Fruit fly (Drosophila melanogaster) whole organism, embryonic: ENCODE data around the gene CG34307.

Experiments
- Asciz ChIP-seq: fragments of 200-800 bp; sonication (Bioruptor generic); optimal IDR thresholded peaks from 2 replicates; lab custom pipeline; 2017; ENCODE audit warnings: missing biosample characterization, mild to moderate bottlenecking, missing genetic modification characterization, missing genetic modification reagents
- Atf-2 ChIP-seq: fragments of 200-800 bp; sonication (Bioruptor generic); optimal IDR thresholded peaks from 2 replicates; lab custom pipeline; 2016; ENCODE audit warnings: missing biosample characterization, missing genetic modification characterization
- B-H1 ChIP-seq: fragments of 200-800 bp; sonication (Bioruptor generic); IDR thresholded peaks from 3 replicates; pipeline ENCODE4 v1.3.6; 2022; ENCODE audit warnings: missing biosample characterization, missing genetic modification characterization
- Bdp1 ChIP-seq: fragments of 200-800 bp; sonication (Bioruptor generic); optimal IDR thresholded peaks from 3 replicates; lab custom pipeline; 2016; ENCODE audit warnings: missing biosample characterization, missing genetic modification characterization
- CG10147 ChIP-seq: fragments of 200-800 bp; sonication (Bioruptor generic); optimal IDR thresholded peaks from 2 replicates; lab custom pipeline; 2019; ENCODE audit warnings: missing biosample characterization, mild to moderate bottlenecking, missing genetic modification characterization, moderate library complexity
- CG11398 ChIP-seq: fragments of 200-800 bp; sonication (Bioruptor generic); optimal IDR thresholded peaks from 2 replicates; lab custom pipeline; 2016; ENCODE audit warnings: missing biosample characterization, missing genetic modification characterization
- CG12104 ChIP-seq: fragments of 200-800 bp; sonication (Bioruptor generic); optimal IDR thresholded peaks from 3 replicates; lab custom pipeline; 2016; ENCODE audit warnings: missing biosample characterization, missing genetic modification characterization
- CG12769 ChIP-seq: fragments of 200-800 bp; sonication (Bioruptor generic); optimal IDR thresholded peaks from 2 replicates; lab custom pipeline; 2019; ENCODE audit warnings: missing biosample characterization, mild to moderate bottlenecking, missing genetic modification characterization, moderate library complexity
- CG16863 ChIP-seq: fragments of 200-800 bp; sonication (Bioruptor generic); optimal IDR thresholded peaks from 3 replicates; lab custom pipeline; 2016; ENCODE audit warnings: missing biosample characterization, missing genetic modification characterization
- CG1832 ChIP-seq: fragments of 200-800 bp; sonication (Bioruptor generic); optimal IDR thresholded peaks from 2 replicates; lab custom pipeline; 2017; ENCODE audit warnings: missing biosample characterization, mild to moderate bottlenecking, missing genetic modification characterization, inconsistent platforms
- CG6175 ChIP-seq: fragments of 200-800 bp; sonication (Bioruptor generic); IDR thresholded peaks from 3 replicates; pipeline ENCODE4 v1.3.6; 2022; ENCODE audit warnings: missing biosample characterization, missing genetic modification characterization
- CG6654 ChIP-seq: fragments of 200-800 bp; sonication (Bioruptor generic); optimal IDR thresholded peaks from 2 replicates; lab custom pipeline; 2017; ENCODE audit warnings: missing biosample characterization, mild to moderate bottlenecking, missing genetic modification characterization
- CG7556 ChIP-seq: fragments of 200-800 bp; sonication (Bioruptor generic); optimal IDR thresholded peaks from 2 replicates; lab custom pipeline; 2017; ENCODE audit warnings: missing biosample characterization, mild to moderate bottlenecking, missing genetic modification characterization
- CG7745 ChIP-seq: fragments of 200-800 bp; sonication (Bioruptor generic); optimal IDR thresholded peaks from 2 replicates; lab custom pipeline; 2018; ENCODE audit warnings: missing biosample characterization, mild to moderate bottlenecking, missing genetic modification characterization, moderate library complexity
- D19B ChIP-seq: fragments of 200-800 bp; sonication (Bioruptor generic); optimal IDR thresholded peaks from 2 replicates; lab custom pipeline; 2017; ENCODE audit warnings: missing biosample characterization, mild to moderate bottlenecking, missing genetic modification characterization
- Dll ChIP-seq: fragments of 200-800 bp; sonication (Bioruptor generic); IDR thresholded peaks from 4 replicates; pipeline ENCODE4 v1.3.6; 2022; ENCODE audit warnings: missing biosample characterization, missing genetic modification characterization; ENCODE audit not compliant: partially characterized antibody
- GATAe ChIP-seq: fragments of 200-800 bp; sonication (Bioruptor generic); conservative IDR thresholded peaks from 2 replicates; pipeline ENCODE4 v1.3.6; 2022; ENCODE audit warnings: missing biosample characterization, missing genetic modification characterization
- HHEX ChIP-seq: fragments of 200-800 bp; sonication (Bioruptor generic); optimal IDR thresholded peaks from 3 replicates; lab custom pipeline; 2017; ENCODE audit warnings: missing biosample characterization, mild to moderate bottlenecking, missing genetic modification characterization, missing genetic modification reagents
- HmgZ ChIP-seq: fragments of 200-800 bp; sonication (Bioruptor generic); optimal IDR thresholded peaks from 2 replicates; lab custom pipeline; 2018; ENCODE audit warnings: missing biosample characterization, mild to moderate bottlenecking, missing genetic modification characterization
- NFAT ChIP-seq: fragments of 200-800 bp; sonication (Bioruptor generic); IDR thresholded peaks from 2 replicates; pipeline ENCODE4 v1.3.6; 2022; ENCODE audit warnings: missing biosample characterization, missing genetic modification characterization
- Pdp1 ChIP-seq, 2 experiments: fragments of 200-800 bp; sonication (Bioruptor generic); optimal IDR thresholded peaks; 3 replicates each; lab custom pipeline; 2016; ENCODE audit warnings: missing biosample characterization in 2 of 2, missing genetic modification characterization in 2 of 2, mild to moderate bottlenecking in 1 of 2, moderate library complexity in 1 of 2
- Poxn ChIP-seq: fragments of 200-800 bp; sonication (Bioruptor generic); IDR thresholded peaks from 2 replicates; pipeline ENCODE4 v1.3.6; 2022; ENCODE audit warnings: missing biosample characterization, missing genetic modification characterization
- Ravus ChIP-seq: fragments of 200-800 bp; sonication (Bioruptor generic); IDR thresholded peaks from 2 replicates; pipeline ENCODE4 v1.3.6; 2022; ENCODE audit warnings: missing biosample characterization, missing genetic modification characterization
- Sox102F ChIP-seq: fragments of 200-800 bp; sonication (Bioruptor generic); optimal IDR thresholded peaks from 2 replicates; lab custom pipeline; 2018; ENCODE audit warnings: missing biosample characterization, mild to moderate bottlenecking, missing genetic modification characterization, moderate library complexity
- Xbp1 ChIP-seq: fragments of 200-800 bp; sonication (Bioruptor generic); optimal IDR thresholded peaks from 3 replicates; lab custom pipeline; 2016; ENCODE audit warnings: missing biosample characterization, mild to moderate bottlenecking, missing genetic modification characterization
- Xrp1 ChIP-seq: fragments of 200-800 bp; sonication (Bioruptor generic); IDR thresholded peaks from 2 replicates; pipeline ENCODE4 v1.3.6; 2022; ENCODE audit warnings: missing biosample characterization, missing genetic modification characterization
- abd-A ChIP-seq: fragments of 200-800 bp; sonication (Bioruptor generic); optimal IDR thresholded peaks from 3 replicates; lab custom pipeline; 2019; ENCODE audit warnings: missing biosample characterization, mild to moderate bottlenecking, missing genetic modification characterization, moderate library complexity
- ato ChIP-seq: fragments of 200-800 bp; sonication (Bioruptor generic); IDR thresholded peaks from 2 replicates; pipeline ENCODE4 v1.3.6; 2022; ENCODE audit warnings: missing biosample characterization, missing genetic modification characterization; ENCODE audit not compliant: partially characterized antibody
- bab2 ChIP-seq: fragments of 200-800 bp; sonication (Bioruptor generic); optimal IDR thresholded peaks from 2 replicates; lab custom pipeline; 2016; ENCODE audit warnings: missing biosample characterization, missing genetic modification characterization
- bigmax ChIP-seq: fragments of 200-800 bp; sonication (Bioruptor generic); optimal IDR thresholded peaks from 2 replicates; lab custom pipeline; 2018; ENCODE audit warnings: missing biosample characterization, mild to moderate bottlenecking, missing genetic modification characterization
- caup ChIP-seq: fragments of 200-800 bp; sonication (Bioruptor generic); optimal IDR thresholded peaks from 3 replicates; lab custom pipeline; 2017; ENCODE audit warnings: missing biosample characterization, mild to moderate bottlenecking, missing genetic modification characterization, moderate library complexity; ENCODE audit not compliant: severe bottlenecking
- cg ChIP-seq: fragments of 200-800 bp; sonication (Bioruptor generic); optimal IDR thresholded peaks from 3 replicates; lab custom pipeline; 2019; ENCODE audit warnings: missing biosample characterization, mild to moderate bottlenecking, missing genetic modification characterization, moderate library complexity
- chinmo ChIP-seq: fragments of 200-800 bp; sonication (Bioruptor generic); IDR thresholded peaks from 4 replicates; pipeline ENCODE4 v1.3.6; 2022; ENCODE audit warnings: missing biosample characterization, missing genetic modification characterization; ENCODE audit not compliant: partially characterized antibody
- ci ChIP-seq: fragments of 200-800 bp; sonication (Bioruptor generic); IDR thresholded peaks from 3 replicates; pipeline ENCODE4 v1.3.6; 2022; ENCODE audit warnings: missing biosample characterization, missing genetic modification characterization
- en ChIP-seq: fragments of 200-800 bp; sonication (Bioruptor generic); optimal IDR thresholded peaks from 2 replicates; lab custom pipeline; 2016; ENCODE audit warnings: missing biosample characterization, missing genetic modification characterization
- gfzf ChIP-seq: fragments of 200-800 bp; sonication (Bioruptor generic); optimal IDR thresholded peaks from 2 replicates; lab custom pipeline; 2016; ENCODE audit warnings: missing biosample characterization, mild to moderate bottlenecking, missing genetic modification characterization, moderate library complexity
- grn ChIP-seq: fragments of 200-800 bp; sonication (Bioruptor generic); optimal IDR thresholded peaks from 3 replicates; lab custom pipeline; 2017; ENCODE audit warnings: missing biosample characterization, missing genetic modification characterization
- pita ChIP-seq: fragments of 200-800 bp; sonication (Bioruptor generic); optimal IDR thresholded peaks from 2 replicates; lab custom pipeline; 2017; ENCODE audit warnings: missing biosample characterization, mild to moderate bottlenecking, missing genetic modification characterization
- vnd ChIP-seq: fragments of 200-800 bp; sonication (Bioruptor generic); IDR thresholded peaks from 3 replicates; pipeline ENCODE4 v1.3.6; 2022; ENCODE audit warnings: missing biosample characterization, missing genetic modification characterization; ENCODE audit not compliant: partially characterized antibody
- zfh2 ChIP-seq: fragments of 200-800 bp; sonication (Bioruptor generic); optimal IDR thresholded peaks from 2 replicates; lab custom pipeline; 2016; ENCODE audit warnings: missing biosample characterization, missing genetic modification characterization

The CG34307 gene

dm6 chr3R:11937427-11938114 is 40.2 kb downstream of the CG34307 start (continued):
- TF ChIP-seq Xbp1 (GFP tag; lab: Kevin White, UChicago) (no peak), CG7556 (no peak), gfzf (GFP tag; lab: Kevin White, UChicago) (no peak), pita (GFP tag; lab: Kevin White, UChicago) (no peak), chinmo (GFP tag; lab: Robert Waterston, UW) (peak; percentile 89), GATAe (GFP tag; lab: Robert Waterston, UW) (no peak), vnd (GFP tag; lab: Robert Waterston, UW) (no peak), Sox102F (GFP tag; lab: Kevin White, UChicago) (no peak), bab2 (GFP tag; lab: Kevin White, UChicago) (no peak), CG10147 (GFP tag; lab: Kevin White, UChicago) (no peak), abd-A (tag; lab: Kevin White, UChicago) (peak; percentile 49), Poxn (GFP tag; lab: Robert Waterston, UW) (no peak), Atf-2 (GFP tag; lab: Kevin White, UChicago) (no peak), ci (0 out of 3 replicates have a peak, but pooled peaks have one; percentile 38), D19B (no peak), CG6654 (GFP tag; lab: Kevin White, UChicago) (no peak), Ravus (no peak), CG6175 (peak; percentile 86), NFAT (GFP tag; lab: Robert Waterston, UW) (no peak), Bdp1 (GFP tag; lab: Kevin White, UChicago) (no peak), CG11398 (GFP tag; lab: Kevin White, UChicago) (no peak), en (GFP tag; lab: Kevin White, UChicago) (no peak), CG1832 (peak; percentile 8), Asciz (GFP tag; lab: Kevin White, UChicago) (no peak), CG12104 (no peak), zfh2 (GFP tag; lab: Kevin White, UChicago) (no peak), B-H1 (GFP tag; lab: Robert Waterston, UW) (no peak), CG16863 (GFP tag; lab: Kevin White, UChicago) (no peak), HHEX (no peak), HmgZ (tag; lab: Kevin White, UChicago) (no peak), grn (GFP tag; lab: Kevin White, UChicago) (no peak), Xrp1 (GFP tag; lab: Robert Waterston, UW) (no peak), Dll (GFP tag; lab: Robert Waterston, UW) (no peak), CG12769 (tag; lab: Kevin White, UChicago) (peak; percentile 86), cg (GFP tag; lab: Kevin White, UChicago) (peak; percentile 56), CG7745 (no peak), caup (no peak), Pdp1 (GFP tag; optimal IDR thresholded peaks at IDR 0.05; lab: Kevin White, UChicago) (no peak), ato (GFP tag; lab: Robert Waterston, UW) (no peak), bigmax (GFP tag; lab: Kevin White, UChicago) (no peak)
